Fruit fly (Drosophila melanogaster) S2 (cell line): ENCODE results near the gene CG43293.

Source experiments
- CG8478 ChIP-seq: fragments of >200 bp; optimal IDR thresholded peaks from 2 replicates; lab custom pipeline; 2018
- CTCF ChIP-seq, 2 experiments: fragments of >200 bp; optimal IDR thresholded peaks; 2 replicates each; lab custom pipeline; 2018

DNA sequence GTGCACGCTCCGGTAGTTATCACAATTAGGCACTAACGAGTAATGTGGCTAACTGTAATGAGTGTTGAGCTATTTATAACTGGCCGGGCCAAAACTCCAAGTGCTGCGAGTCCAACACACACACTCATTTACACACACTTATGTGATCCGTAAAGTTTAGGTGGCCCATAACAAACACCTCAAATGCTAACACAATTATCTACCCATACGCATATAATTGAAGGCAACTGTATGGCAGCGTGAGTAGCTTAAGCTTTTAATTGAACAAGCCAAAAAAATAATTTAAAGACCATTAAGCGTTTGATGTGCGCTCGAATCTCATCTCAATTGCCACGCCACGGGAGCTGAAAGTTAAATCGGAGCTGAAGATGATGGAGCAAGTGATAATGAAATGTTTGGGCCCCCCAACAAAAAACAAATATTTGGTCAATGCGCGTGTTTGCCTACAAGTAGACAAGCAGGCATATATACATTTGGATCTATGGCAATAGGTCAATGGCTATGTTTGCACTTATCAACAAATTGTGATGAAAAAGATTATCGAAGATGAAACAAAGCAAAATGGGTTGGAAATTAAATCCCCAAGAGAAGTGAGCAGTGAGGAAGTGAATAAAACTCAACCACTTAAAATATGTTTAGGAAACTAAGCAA is 44.9 kb upstream of the CG43293 start, which contains the start of gene Cpr65Av:
- TF ChIP-seq CG8478 (lab: Kevin White, UChicago) (no peak), CTCF (optimal IDR thresholded peaks at IDR 0.05; lab: Kevin White, UChicago) (no peak)
